Fruit fly (Drosophila melanogaster) whole organism, embryonic: ENCODE measurements around the gene CG18265.

Experiments
- BEAF-32 ChIP-seq: fragments of 200-800 bp; sonication (Bioruptor generic); optimal IDR thresholded peaks from 3 replicates; lab custom pipeline; 2017; ENCODE audit warnings: missing biosample characterization, missing genetic modification characterization, mild to moderate bottlenecking, moderate library complexity, missing genetic modification reagents
- Bdp1 ChIP-seq: fragments of 200-800 bp; sonication (Bioruptor generic); optimal IDR thresholded peaks from 3 replicates; lab custom pipeline; 2016; ENCODE audit warnings: missing biosample characterization, missing genetic modification characterization
- Bgb ChIP-seq: fragments of 200-800 bp; sonication (Bioruptor generic); IDR thresholded peaks from 2 replicates; pipeline ENCODE4 v1.3.6; 2022; ENCODE audit warnings: missing biosample characterization, missing genetic modification characterization; ENCODE audit not compliant: partially characterized antibody
- BtbVII ChIP-seq: fragments of 200-800 bp; sonication (Bioruptor generic); optimal IDR thresholded peaks from 3 replicates; lab custom pipeline; 2017; ENCODE audit warnings: missing biosample characterization, mild to moderate bottlenecking, missing genetic modification characterization
- CG1024 ChIP-seq: fragments of 200-800 bp; sonication (Bioruptor generic); IDR thresholded peaks from 2 replicates; pipeline ENCODE4 v1.3.6; 2022; ENCODE audit warnings: missing biosample characterization, missing genetic modification characterization
- CG10321 ChIP-seq: fragments of 200-800 bp; sonication (Bioruptor generic); IDR thresholded peaks from 2 replicates; pipeline ENCODE4 v1.3.6; 2022; ENCODE audit warnings: missing biosample characterization, missing genetic modification characterization
- CG1233 ChIP-seq: fragments of 200-800 bp; sonication (Bioruptor generic); optimal IDR thresholded peaks from 4 replicates; lab custom pipeline; 2018; ENCODE audit warnings: missing biosample characterization, mild to moderate bottlenecking, missing genetic modification characterization
- CG15269 ChIP-seq: fragments of 200-800 bp; sonication (Bioruptor generic); optimal IDR thresholded peaks from 2 replicates; lab custom pipeline; 2018; ENCODE audit warnings: missing biosample characterization, mild to moderate bottlenecking, missing genetic modification characterization, moderate library complexity
- CG1603 ChIP-seq: fragments of 200-800 bp; sonication (Bioruptor generic); optimal IDR thresholded peaks from 2 replicates; lab custom pipeline; 2019; ENCODE audit warnings: missing biosample characterization, mild to moderate bottlenecking, missing genetic modification characterization, moderate library complexity
- CG17568 ChIP-seq: fragments of 200-800 bp; sonication (Bioruptor generic); optimal IDR thresholded peaks from 2 replicates; lab custom pipeline; 2018; ENCODE audit warnings: missing biosample characterization, mild to moderate bottlenecking, missing genetic modification characterization, moderate library complexity
- CG1832 ChIP-seq: fragments of 200-800 bp; sonication (Bioruptor generic); optimal IDR thresholded peaks from 2 replicates; lab custom pipeline; 2017; ENCODE audit warnings: missing biosample characterization, mild to moderate bottlenecking, missing genetic modification characterization, inconsistent platforms
- CG4730 ChIP-seq: fragments of 200-800 bp; sonication (Bioruptor generic); IDR thresholded peaks from 2 replicates; pipeline ENCODE4 v1.3.6; 2022; ENCODE audit warnings: missing biosample characterization, missing genetic modification characterization
- CG7786 ChIP-seq: fragments of 200-800 bp; sonication (Bioruptor generic); optimal IDR thresholded peaks from 2 replicates; lab custom pipeline; 2016; ENCODE audit warnings: missing biosample characterization, missing genetic modification characterization
- CG8089 ChIP-seq: fragments of 200-800 bp; sonication (Bioruptor generic); optimal IDR thresholded peaks from 3 replicates; lab custom pipeline; 2016; ENCODE audit warnings: missing biosample characterization, missing genetic modification characterization
- Chrac-16 ChIP-seq: fragments of 200-800 bp; sonication (Bioruptor generic); optimal IDR thresholded peaks from 3 replicates; lab custom pipeline; 2016; ENCODE audit warnings: missing biosample characterization, missing genetic modification characterization
- Dbx ChIP-seq: fragments of 200-800 bp; sonication (Bioruptor generic); IDR thresholded peaks from 3 replicates; pipeline ENCODE4 v1.3.6; 2022; ENCODE audit warnings: missing biosample characterization, missing genetic modification characterization
- Dip2 ChIP-seq: fragments of 200-800 bp; sonication (Bioruptor generic); IDR thresholded peaks from 2 replicates; pipeline ENCODE4 v1.3.6; 2022; ENCODE audit warnings: missing biosample characterization, missing genetic modification characterization
- E2f2 ChIP-seq: fragments of 200-800 bp; sonication (Bioruptor generic); IDR thresholded peaks from 2 replicates; pipeline ENCODE4 v1.3.6; 2022; ENCODE audit warnings: missing biosample characterization, missing genetic modification characterization
- Hmr ChIP-seq: fragments of 200-800 bp; sonication (Bioruptor generic); optimal IDR thresholded peaks from 3 replicates; lab custom pipeline; 2017; ENCODE audit warnings: mild to moderate bottlenecking, missing biosample characterization, missing genetic modification reagents, missing genetic modification characterization
- Mad ChIP-seq: fragments of 200-800 bp; sonication (Bioruptor generic); optimal IDR thresholded peaks from 2 replicates; lab custom pipeline; 2016; ENCODE audit warnings: missing biosample characterization, missing genetic modification characterization
- NC2β ChIP-seq: fragments of 200-800 bp; sonication (Bioruptor generic); optimal IDR thresholded peaks from 2 replicates; lab custom pipeline; 2016; ENCODE audit warnings: missing biosample characterization, missing genetic modification characterization
- NfI ChIP-seq: fragments of 200-800 bp; sonication (Bioruptor generic); optimal IDR thresholded peaks from 3 replicates; lab custom pipeline; 2018; ENCODE audit warnings: missing biosample characterization, mild to moderate bottlenecking, missing genetic modification characterization, moderate library complexity
- Sox102F ChIP-seq: fragments of 200-800 bp; sonication (Bioruptor generic); optimal IDR thresholded peaks from 2 replicates; lab custom pipeline; 2018; ENCODE audit warnings: missing biosample characterization, mild to moderate bottlenecking, missing genetic modification characterization, moderate library complexity
- Ssrp ChIP-seq: fragments of 200-800 bp; sonication (Bioruptor generic); optimal IDR thresholded peaks from 2 replicates; lab custom pipeline; 2018; ENCODE audit warnings: missing biosample characterization, mild to moderate bottlenecking, missing genetic modification characterization, moderate library complexity
- Trl ChIP-seq, 3 experiments: fragments of >200 bp in 2 of 3; fragments of 200-800 bp in 1 of 3; sonication (Bioruptor generic) in 1 of 3; optimal IDR thresholded peaks; 2 replicates in 1 of 3; 3 replicates in 2 of 3; lab custom pipeline; 2016 to 2017; ENCODE audit warnings: missing biosample characterization in 1 of 3, missing genetic modification characterization in 1 of 3
- abd-A ChIP-seq: fragments of 200-800 bp; sonication (Bioruptor generic); optimal IDR thresholded peaks from 3 replicates; lab custom pipeline; 2019; ENCODE audit warnings: missing biosample characterization, mild to moderate bottlenecking, missing genetic modification characterization, moderate library complexity
- btn ChIP-seq: fragments of 200-800 bp; sonication (Bioruptor generic); optimal IDR thresholded peaks from 2 replicates; lab custom pipeline; 2016; ENCODE audit warnings: missing biosample characterization, missing genetic modification characterization
- cad ChIP-seq: fragments of >200 bp; optimal IDR thresholded peaks from 2 replicates; lab custom pipeline; 2017; ENCODE audit warnings: missing biosample characterization, missing genetic modification characterization
- crol ChIP-seq: fragments of 200-800 bp; sonication (Bioruptor generic); IDR thresholded peaks from 2 replicates; pipeline ENCODE4 v1.3.6; 2022; ENCODE audit warnings: missing biosample characterization, missing genetic modification characterization
- da ChIP-seq: fragments of 200-800 bp; sonication (Bioruptor generic); optimal IDR thresholded peaks from 2 replicates; lab custom pipeline; 2016; ENCODE audit warnings: missing biosample characterization, missing genetic modification characterization
- dati ChIP-seq: fragments of 200-800 bp; sonication (Bioruptor generic); IDR thresholded peaks from 2 replicates; pipeline ENCODE4 v1.3.6; 2022; ENCODE audit warnings: missing biosample characterization, missing genetic modification characterization
- dysf ChIP-seq: fragments of 200-800 bp; sonication (Bioruptor generic); IDR thresholded peaks from 3 replicates; pipeline ENCODE4 v1.3.6; 2022; ENCODE audit warnings: missing biosample characterization, missing genetic modification characterization
- fd64A ChIP-seq: fragments of 200-800 bp; sonication (Bioruptor generic); optimal IDR thresholded peaks from 3 replicates; lab custom pipeline; 2018; ENCODE audit warnings: missing biosample characterization, mild to moderate bottlenecking, missing genetic modification characterization
- gcm2 ChIP-seq: fragments of 200-800 bp; sonication (Bioruptor generic); optimal IDR thresholded peaks from 2 replicates; lab custom pipeline; 2016; ENCODE audit warnings: missing biosample characterization, missing genetic modification characterization
- gfzf ChIP-seq: fragments of 200-800 bp; sonication (Bioruptor generic); optimal IDR thresholded peaks from 2 replicates; lab custom pipeline; 2016; ENCODE audit warnings: missing biosample characterization, mild to moderate bottlenecking, missing genetic modification characterization, moderate library complexity
- ind ChIP-seq: fragments of 200-800 bp; sonication (Bioruptor generic); optimal IDR thresholded peaks from 3 replicates; lab custom pipeline; 2016; ENCODE audit warnings: missing biosample characterization, missing genetic modification characterization
- klu ChIP-seq: fragments of 200-800 bp; sonication (Bioruptor generic); IDR thresholded peaks from 2 replicates; pipeline ENCODE4 v1.3.6; 2022; ENCODE audit warnings: missing biosample characterization, missing genetic modification characterization
- lbe ChIP-seq: fragments of 200-800 bp; sonication (Bioruptor generic); optimal IDR thresholded peaks from 2 replicates; lab custom pipeline; 2016; ENCODE audit warnings: missing biosample characterization, mild to moderate bottlenecking, missing genetic modification characterization
- lov ChIP-seq, 2 experiments: fragments of 200-800 bp in 1 of 2; fragments of >200 bp in 1 of 2; sonication (Bioruptor generic) in 1 of 2; IDR thresholded peaks in 1 of 2; optimal IDR thresholded peaks in 1 of 2; 2 replicates in 1 of 2; 3 replicates in 1 of 2; pipeline versions ENCODE4 v1.3.6 to Lab custom; 2017 to 2022; ENCODE audit warnings: missing biosample characterization in 1 of 2, missing genetic modification characterization in 1 of 2
- mld ChIP-seq: fragments of 200-800 bp; sonication (Bioruptor generic); IDR thresholded peaks from 3 replicates; pipeline ENCODE4 v1.3.6; 2022; ENCODE audit warnings: missing biosample characterization, missing genetic modification characterization; ENCODE audit not compliant: partially characterized antibody
- nmo ChIP-seq: fragments of 200-800 bp; sonication (Bioruptor generic); optimal IDR thresholded peaks from 2 replicates; lab custom pipeline; 2018; ENCODE audit warnings: missing biosample characterization, mild to moderate bottlenecking, missing genetic modification characterization, moderate library complexity
- onecut ChIP-seq: fragments of 200-800 bp; sonication (Bioruptor generic); IDR thresholded peaks from 2 replicates; pipeline ENCODE4 v1.3.6; 2022; ENCODE audit warnings: missing biosample characterization, missing genetic modification characterization
- peb ChIP-seq: fragments of 200-800 bp; sonication (Bioruptor generic); IDR thresholded peaks from 2 replicates; pipeline ENCODE4 v1.3.6; 2022; ENCODE audit warnings: missing biosample characterization, missing genetic modification characterization
- repo ChIP-seq: fragments of 200-800 bp; sonication (Bioruptor generic); optimal IDR thresholded peaks from 2 replicates; lab custom pipeline; 2016; ENCODE audit warnings: missing biosample characterization, missing genetic modification characterization
- rib ChIP-seq: fragments of 200-800 bp; sonication (Bioruptor generic); IDR thresholded peaks from 2 replicates; pipeline ENCODE4 v1.3.6; 2022; ENCODE audit warnings: missing biosample characterization, missing genetic modification characterization
- sens ChIP-seq: fragments of 200-800 bp; sonication (Bioruptor generic); peaks from one replicate; lab custom pipeline; 2016; ENCODE audit warnings: missing biosample characterization, missing genetic modification characterization
- slp2 ChIP-seq: fragments of 200-800 bp; sonication (Bioruptor generic); optimal IDR thresholded peaks from 2 replicates; lab custom pipeline; 2016; ENCODE audit warnings: missing biosample characterization, missing genetic modification characterization
- tin ChIP-seq: fragments of 200-800 bp; sonication (Bioruptor generic); optimal IDR thresholded peaks from 3 replicates; lab custom pipeline; 2016; ENCODE audit warnings: missing biosample characterization, missing genetic modification characterization
- trem ChIP-seq: fragments of 200-800 bp; optimal IDR thresholded peaks from 3 replicates; lab custom pipeline; 2019; ENCODE audit warnings: missing biosample characterization, mild to moderate bottlenecking, missing genetic modification characterization, moderate library complexity
- unpg ChIP-seq: fragments of 200-800 bp; sonication (Bioruptor generic); optimal IDR thresholded peaks from 3 replicates; lab custom pipeline; 2018; ENCODE audit warnings: missing biosample characterization, mild to moderate bottlenecking, missing genetic modification characterization, moderate library complexity

CG18265 gene

DNA sequence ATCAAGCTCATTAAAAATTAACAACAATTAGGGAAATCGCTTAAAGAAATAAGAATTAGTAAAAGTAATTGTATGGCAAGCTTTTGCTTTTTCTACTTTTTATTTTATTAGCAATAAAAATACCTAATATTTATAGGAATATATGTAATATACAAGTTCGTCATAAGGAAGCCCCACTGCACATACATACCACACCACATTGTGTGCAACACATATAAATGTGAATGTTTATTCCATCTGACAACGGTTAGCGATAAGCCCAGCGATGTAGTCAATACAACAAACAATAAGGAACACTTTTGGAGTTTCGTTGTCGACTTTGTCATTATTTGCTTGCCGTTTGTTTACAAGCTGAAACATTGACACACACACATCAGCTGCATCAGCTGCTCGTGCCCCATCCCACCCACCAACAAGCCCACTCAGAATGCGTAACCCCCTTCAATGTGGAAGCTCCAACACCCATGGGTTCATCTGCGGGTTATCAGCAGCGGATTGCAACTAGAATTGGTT is 46.1 kb downstream of the CG18265 start (continued):
- TF ChIP-seq fd64A, result peak; percentile 98
- peak; percentile 43 for TF ChIP-seq btn
- no peak for TF ChIP-seq gfzf
- no peak for TF ChIP-seq rib (GFP tag; lab: Robert Waterston, UW)
- peak; percentile 86 for TF ChIP-seq CG1233 (GFP tag; lab: Kevin White, UChicago)
- peak; percentile 70; the same call in 1 of the 2 replicates for TF ChIP-seq CG1024 (GFP tag; lab: Robert Waterston, UW)
- no peak for TF ChIP-seq mld (GFP tag; lab: Robert Waterston, UW)
- TF ChIP-seq Dbx, result no peak
- TF ChIP-seq CG8089 (GFP tag; lab: Kevin White, UChicago), result peak; percentile 73
- no peak for TF ChIP-seq Hmr (GFP tag; lab: Kevin White, UChicago)
- TF ChIP-seq Bdp1, result peak; percentile 35
- TF ChIP-seq E2f2 (GFP tag; lab: Robert Waterston, UW), result peak; percentile 19; the same call in 1 of the 2 replicates
- peak; percentile 40 for TF ChIP-seq da (GFP tag; lab: Kevin White, UChicago)
- peak; percentile 74 for TF ChIP-seq NC2β (GFP tag; lab: Kevin White, UChicago)
- no peak for TF ChIP-seq CG4730 (GFP tag; lab: Robert Waterston, UW)
- peak; percentile 84 for TF ChIP-seq onecut (GFP tag; lab: Robert Waterston, UW)
- peak; percentile 65 for TF ChIP-seq lbe (GFP tag; lab: Kevin White, UChicago)
- no peak for TF ChIP-seq CG15269
- peak; percentile 29 for TF ChIP-seq Mad (GFP tag; lab: Kevin White, UChicago)
- TF ChIP-seq trem, result peak; percentile 66
- TF ChIP-seq abd-A (tag; lab: Kevin White, UChicago), result no peak
- TF ChIP-seq CG10321, result no peak
- no peak for TF ChIP-seq Dip2
- TF ChIP-seq tin (GFP tag; lab: Kevin White, UChicago), result peak; percentile 27
- peak; percentile 74 for TF ChIP-seq Sox102F
- peak; percentile 89 for TF ChIP-seq CG17568 (GFP tag; lab: Kevin White, UChicago)
- no peak for TF ChIP-seq Bgb (GFP tag; lab: Robert Waterston, UW)
- TF ChIP-seq cad (GFP tag; lab: Kevin White, UChicago), result no peak
- no peak for TF ChIP-seq BEAF-32 (GFP tag; lab: Kevin White, UChicago)
- no peak for TF ChIP-seq klu (GFP tag; lab: Robert Waterston, UW)
- no peak for TF ChIP-seq dysf (GFP tag; lab: Robert Waterston, UW)
- TF ChIP-seq peb, result no peak
- no peak for TF ChIP-seq slp2 (GFP tag; lab: Kevin White, UChicago)
- TF ChIP-seq CG7786 (GFP tag; lab: Kevin White, UChicago), result no peak
- TF ChIP-seq CG1603, result peak; percentile 94
- peak; percentile 42 for TF ChIP-seq Ssrp (tag; lab: Kevin White, UChicago)
- peak; percentile 85 for TF ChIP-seq unpg (GFP tag; lab: Kevin White, UChicago)
- peak; percentile 38 for TF ChIP-seq Chrac-16
- TF ChIP-seq nmo, result peak; percentile 57
- no peak for TF ChIP-seq dati
- TF ChIP-seq CG1832 (GFP tag; lab: Kevin White, UChicago), result no peak
- no peak for TF ChIP-seq lov (optimal IDR thresholded peaks at IDR 0.05; lab: Kevin White, UChicago)
- TF ChIP-seq lov (GFP tag; IDR thresholded peaks at IDR 0.05; lab: Robert Waterston, UW), result peak; percentile 89; the same call in 2 of the 3 replicates
- TF ChIP-seq ind (GFP tag; lab: Kevin White, UChicago), result no peak
- no peak for TF ChIP-seq Trl (optimal IDR thresholded peaks at IDR 0.05; lab: Kevin White, UChicago)
- TF ChIP-seq Trl (GFP tag; optimal IDR thresholded peaks at IDR 0.05; lab: Kevin White, UChicago), result peak; percentile 80
- TF ChIP-seq repo (GFP tag; lab: Kevin White, UChicago), result peak; percentile 69
- TF ChIP-seq NfI (GFP tag; lab: Kevin White, UChicago), result no peak
- no peak for TF ChIP-seq crol (GFP tag; lab: Robert Waterston, UW)
- TF ChIP-seq sens (GFP tag; lab: Kevin White, UChicago), result peak; percentile 96
- no peak for TF ChIP-seq gcm2 (GFP tag; lab: Kevin White, UChicago)
- peak; percentile 81 for TF ChIP-seq BtbVII
